Fruit fly (Drosophila melanogaster): ENCODE data around the gene CG5787.

Gene CG5787

DNA sequence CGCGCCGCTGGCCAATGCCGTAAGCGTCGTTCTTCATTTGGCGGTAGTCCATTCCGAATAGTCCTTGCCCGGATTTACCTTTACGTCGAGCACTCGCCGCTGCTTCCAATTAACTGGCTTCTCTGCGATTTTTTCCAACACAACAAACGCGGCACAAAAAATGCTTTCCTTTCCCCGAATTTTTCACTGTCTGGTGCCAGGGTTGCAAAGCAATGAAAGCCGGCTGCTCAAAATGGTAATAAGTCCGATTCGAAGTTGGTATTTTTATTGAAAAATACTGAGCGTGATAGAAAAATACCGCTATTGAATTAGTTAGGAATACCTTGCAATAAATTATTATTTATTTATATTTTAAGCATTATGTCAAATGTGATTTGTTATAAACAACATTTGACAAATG is 497 bp downstream of the CG5787 start (continued):
- no peak for TF ChIP-seq CG17361 (GFP tag; IDR thresholded peaks at IDR 0.05)
- TF ChIP-seq Bgb (GFP tag; IDR thresholded peaks at IDR 0.05; ENCODE audit: partially characterized antibody): no peak
- no peak for TF ChIP-seq CG8281 (tag; optimal IDR thresholded peaks at IDR 0.05)
- TF ChIP-seq Sox102F (GFP tag; optimal IDR thresholded peaks at IDR 0.05): no peak
- TF ChIP-seq CG2120 (GFP tag; optimal IDR thresholded peaks at IDR 0.05): no peak
- TF ChIP-seq ab (GFP tag; optimal IDR thresholded peaks at IDR 0.05): no peak
- TF ChIP-seq CG10565 (GFP tag; optimal IDR thresholded peaks at IDR 0.05): no peak
- no peak for TF ChIP-seq E2f1 (GFP tag; IDR thresholded peaks at IDR 0.05)
- TF ChIP-seq CG6175 (GFP tag; IDR thresholded peaks at IDR 0.05): no peak
- TF ChIP-seq sd (tag; optimal IDR thresholded peaks at IDR 0.05): no peak
- no peak for TF ChIP-seq cad (GFP tag; optimal IDR thresholded peaks at IDR 0.05)
- no peak for TF ChIP-seq CG3838 (GFP tag; optimal IDR thresholded peaks at IDR 0.05)
- TF ChIP-seq HmgD (GFP tag; optimal IDR thresholded peaks at IDR 0.05): no peak
- peak; percentile 11; the same call in 1 of the 2 replicates for TF ChIP-seq nerfin-2 (GFP tag; IDR thresholded peaks at IDR 0.05; ENCODE audit: partially characterized antibody)
- TF ChIP-seq CG5180 (GFP tag; optimal IDR thresholded peaks at IDR 0.05): no peak
- no peak for TF ChIP-seq CG11696 (GFP tag; IDR thresholded peaks at IDR 0.05)
- no peak for TF ChIP-seq tll (GFP tag; optimal IDR thresholded peaks at IDR 0.05)
- no peak for TF ChIP-seq CG13894 (tag; optimal IDR thresholded peaks at IDR 0.05)
- TF ChIP-seq gcm (GFP tag; optimal IDR thresholded peaks at IDR 0.05): no peak
- TF ChIP-seq crp (GFP tag; optimal IDR thresholded peaks at IDR 0.05): peak in 1 of 2 experiments; percentile 15
- no peak for TF ChIP-seq CG1233 (GFP tag; optimal IDR thresholded peaks at IDR 0.05)
- TF ChIP-seq Tbp (GFP tag; optimal IDR thresholded peaks at IDR 0.05): no peak
- TF ChIP-seq CG18764 (GFP tag; optimal IDR thresholded peaks at IDR 0.05): no peak
- TF ChIP-seq CG11695 (GFP tag; IDR thresholded peaks at IDR 0.05): no peak
- TF ChIP-seq HmgZ (tag; optimal IDR thresholded peaks at IDR 0.05): peak; percentile 26
- peak; percentile 55 for TF ChIP-seq CG14710 (tag; optimal IDR thresholded peaks at IDR 0.05)
- no peak for TF ChIP-seq Six4 (GFP tag; optimal IDR thresholded peaks at IDR 0.05)
- TF ChIP-seq Dref (GFP tag; IDR thresholded peaks at IDR 0.05): no peak
- peak; percentile 32; the same call in 1 of the 2 replicates for TF ChIP-seq crol (GFP tag; IDR thresholded peaks at IDR 0.05)
- no peak for TF ChIP-seq otp (GFP tag; IDR thresholded peaks at IDR 0.05)
- TF ChIP-seq CG2889 (GFP tag; IDR thresholded peaks at IDR 0.05): no peak
- no peak for TF ChIP-seq cas (GFP tag; IDR thresholded peaks at IDR 0.05)
- no peak for TF ChIP-seq az2 (GFP tag; optimal IDR thresholded peaks at IDR 0.05)
- no peak for TF ChIP-seq gce (GFP tag; IDR thresholded peaks at IDR 0.05)
- TF ChIP-seq D19B (GFP tag; optimal IDR thresholded peaks at IDR 0.05): no peak
- peak; percentile 63 for TF ChIP-seq CG30020 (tag; optimal IDR thresholded peaks at IDR 0.05)
- TF ChIP-seq Oli (tag; optimal IDR thresholded peaks at IDR 0.05): no peak
- TF ChIP-seq CG8290 (GFP tag; optimal IDR thresholded peaks at IDR 0.05): no peak
- TF ChIP-seq CG8290 (tag; optimal IDR thresholded peaks at IDR 0.05): no peak
- no peak for TF ChIP-seq Myb (GFP tag; optimal IDR thresholded peaks at IDR 0.05)
- no peak for TF ChIP-seq Kr (GFP tag; optimal IDR thresholded peaks at IDR 0.05)
- TF ChIP-seq Hey (tag; optimal IDR thresholded peaks at IDR 0.05): no peak
- no peak for TF ChIP-seq Spps (tag; optimal IDR thresholded peaks at IDR 0.05)
- peak; percentile 47 for TF ChIP-seq vvl (GFP tag; IDR thresholded peaks at IDR 0.05)
- TF ChIP-seq Ssrp (tag; optimal IDR thresholded peaks at IDR 0.05): no peak
- no peak for TF ChIP-seq CG6813 (GFP tag; optimal IDR thresholded peaks at IDR 0.05)
- TF ChIP-seq CG3163 (GFP tag; optimal IDR thresholded peaks at IDR 0.05): no peak
- TF ChIP-seq pho (GFP tag; optimal IDR thresholded peaks at IDR 0.05): no peak
- TF ChIP-seq CG10267 (tag; optimal IDR thresholded peaks at IDR 0.05): peak; percentile 64
- TF ChIP-seq CG6272 (GFP tag; IDR thresholded peaks at IDR 0.05): no peak
- peak; percentile 27 for TF ChIP-seq lilli (GFP tag; optimal IDR thresholded peaks at IDR 0.05)
- no peak for TF ChIP-seq Side (GFP tag; optimal IDR thresholded peaks at IDR 0.05)

Data from whole organism, embryonic.